Fruit fly (Drosophila melanogaster) whole organism, embryonic: ENCODE measurements around the gene CG14332.

ENCODE experiments used
- Atf-2 ChIP-seq: fragments of 200-800 bp; sonication (Bioruptor generic); optimal IDR thresholded peaks from 2 replicates; lab custom pipeline; 2016; ENCODE audit warnings: missing biosample characterization, missing genetic modification characterization
- BtbVII ChIP-seq: fragments of 200-800 bp; sonication (Bioruptor generic); optimal IDR thresholded peaks from 3 replicates; lab custom pipeline; 2017; ENCODE audit warnings: missing biosample characterization, mild to moderate bottlenecking, missing genetic modification characterization
- CG10321 ChIP-seq: fragments of 200-800 bp; sonication (Bioruptor generic); IDR thresholded peaks from 2 replicates; pipeline ENCODE4 v1.3.6; 2022; ENCODE audit warnings: missing biosample characterization, missing genetic modification characterization
- CG10979 ChIP-seq: fragments of 200-800 bp; sonication (Bioruptor generic); optimal IDR thresholded peaks from 2 replicates; lab custom pipeline; 2018; ENCODE audit warnings: missing biosample characterization, mild to moderate bottlenecking, missing genetic modification characterization, moderate library complexity
- CG11695 ChIP-seq: fragments of 200-800 bp; sonication (Bioruptor generic); IDR thresholded peaks from 3 replicates; pipeline ENCODE4 v1.3.6; 2022; ENCODE audit warnings: missing biosample characterization, missing genetic modification characterization
- CG13624 ChIP-seq: fragments of 200-800 bp; sonication (Bioruptor generic); optimal IDR thresholded peaks from 2 replicates; lab custom pipeline; 2016; ENCODE audit warnings: missing biosample characterization, missing genetic modification characterization
- CG13775 ChIP-seq: fragments of 200-800 bp; sonication (Bioruptor generic); optimal IDR thresholded peaks from 3 replicates; lab custom pipeline; 2017; ENCODE audit warnings: missing biosample characterization, mild to moderate bottlenecking, missing genetic modification characterization
- CG15011 ChIP-seq: fragments of 200-800 bp; sonication (Bioruptor generic); optimal IDR thresholded peaks from 3 replicates; lab custom pipeline; 2018; ENCODE audit warnings: missing biosample characterization, mild to moderate bottlenecking, missing genetic modification characterization
- CG15479 ChIP-seq: fragments of 200-800 bp; sonication (Bioruptor generic); optimal IDR thresholded peaks from 3 replicates; lab custom pipeline; 2019; ENCODE audit warnings: missing biosample characterization, mild to moderate bottlenecking, missing genetic modification characterization, moderate library complexity
- CG17612 ChIP-seq: fragments of 200-800 bp; sonication (Bioruptor generic); IDR thresholded peaks from 2 replicates; pipeline ENCODE4 v1.3.6; 2022; ENCODE audit warnings: missing biosample characterization, missing genetic modification characterization
- CG17829 ChIP-seq: fragments of 200-800 bp; optimal IDR thresholded peaks from 2 replicates; lab custom pipeline; 2019; ENCODE audit warnings: missing biosample characterization, mild to moderate bottlenecking, missing genetic modification characterization, moderate library complexity
- CG2678 ChIP-seq: fragments of 200-800 bp; sonication (Bioruptor generic); optimal IDR thresholded peaks from 3 replicates; lab custom pipeline; 2019; ENCODE audit warnings: missing biosample characterization, mild to moderate bottlenecking, missing genetic modification characterization, moderate library complexity
- CG3065 ChIP-seq: fragments of 200-800 bp; sonication (Bioruptor generic); optimal IDR thresholded peaks from 2 replicates; lab custom pipeline; 2016; ENCODE audit warnings: missing biosample characterization, missing genetic modification characterization
- CG3281 ChIP-seq: fragments of 200-800 bp; sonication (Bioruptor generic); optimal IDR thresholded peaks from 3 replicates; lab custom pipeline; 2017; ENCODE audit warnings: missing biosample characterization, mild to moderate bottlenecking, missing genetic modification characterization
- CG42726 ChIP-seq: fragments of 200-800 bp; sonication (Bioruptor generic); IDR thresholded peaks from 2 replicates; pipeline ENCODE4 v1.3.6; 2022; ENCODE audit warnings: missing biosample characterization, missing genetic modification characterization; ENCODE audit not compliant: partially characterized antibody
- CG4707 ChIP-seq: fragments of 200-800 bp; sonication (Bioruptor generic); optimal IDR thresholded peaks from 2 replicates; lab custom pipeline; 2018; ENCODE audit warnings: missing biosample characterization, mild to moderate bottlenecking, missing genetic modification characterization, moderate library complexity
- CG8944 ChIP-seq: fragments of 200-800 bp; sonication (Bioruptor generic); optimal IDR thresholded peaks from 3 replicates; lab custom pipeline; 2016; ENCODE audit warnings: missing biosample characterization, missing genetic modification characterization
- CkIIα-i1 ChIP-seq: fragments of 200-800 bp; sonication (Bioruptor generic); IDR thresholded peaks from 2 replicates; pipeline ENCODE4 v1.3.6; 2022; ENCODE audit warnings: missing biosample characterization, missing genetic modification characterization
- D ChIP-seq, 2 experiments: fragments of 200-800 bp in 1 of 2; fragments of >200 bp in 1 of 2; sonication (Bioruptor generic) in 1 of 2; optimal IDR thresholded peaks; 2 replicates in 1 of 2; 3 replicates in 1 of 2; lab custom pipeline; 2017; ENCODE audit warnings: mild to moderate bottlenecking in 1 of 2, missing biosample characterization in 1 of 2, missing genetic modification characterization in 1 of 2, missing genetic modification reagents in 1 of 2
- Doc2 ChIP-seq: fragments of 200-800 bp; sonication (Bioruptor generic); IDR thresholded peaks from 2 replicates; pipeline ENCODE4 v1.3.6; 2022; ENCODE audit warnings: missing biosample characterization, missing genetic modification characterization
- E2f2 ChIP-seq: fragments of 200-800 bp; sonication (Bioruptor generic); IDR thresholded peaks from 2 replicates; pipeline ENCODE4 v1.3.6; 2022; ENCODE audit warnings: missing biosample characterization, missing genetic modification characterization
- Fer1 ChIP-seq: fragments of 200-800 bp; sonication (Bioruptor generic); optimal IDR thresholded peaks from 2 replicates; lab custom pipeline; 2017; ENCODE audit warnings: missing biosample characterization, mild to moderate bottlenecking, missing genetic modification characterization
- Hand ChIP-seq: fragments of 200-800 bp; sonication (Bioruptor generic); optimal IDR thresholded peaks from 2 replicates; lab custom pipeline; 2017; ENCODE audit warnings: mild to moderate bottlenecking, missing biosample characterization, missing genetic modification reagents, missing genetic modification characterization
- Kr ChIP-seq: fragments of 200-800 bp; sonication (Bioruptor generic); optimal IDR thresholded peaks from 2 replicates; lab custom pipeline; 2017; ENCODE audit warnings: missing biosample characterization, mild to moderate bottlenecking, missing genetic modification characterization
- MTF-1 ChIP-seq: fragments of 200-800 bp; sonication (Bioruptor generic); optimal IDR thresholded peaks from 2 replicates; lab custom pipeline; 2018; ENCODE audit warnings: missing biosample characterization, mild to moderate bottlenecking, missing genetic modification characterization, borderline replicate concordance
- Meics ChIP-seq: fragments of 200-800 bp; sonication (Bioruptor generic); optimal IDR thresholded peaks from 2 replicates; lab custom pipeline; 2017; ENCODE audit warnings: missing biosample characterization, mild to moderate bottlenecking, missing genetic modification characterization
- NC2β ChIP-seq: fragments of 200-800 bp; sonication (Bioruptor generic); optimal IDR thresholded peaks from 2 replicates; lab custom pipeline; 2016; ENCODE audit warnings: missing biosample characterization, missing genetic modification characterization
- NFAT ChIP-seq: fragments of 200-800 bp; sonication (Bioruptor generic); IDR thresholded peaks from 2 replicates; pipeline ENCODE4 v1.3.6; 2022; ENCODE audit warnings: missing biosample characterization, missing genetic modification characterization
- NK7.1 ChIP-seq: fragments of 200-800 bp; sonication (Bioruptor generic); optimal IDR thresholded peaks from 3 replicates; lab custom pipeline; 2016; ENCODE audit warnings: missing biosample characterization, missing genetic modification characterization
- Nf-YA ChIP-seq: fragments of 200-800 bp; sonication (Bioruptor generic); IDR thresholded peaks from 2 replicates; pipeline ENCODE4 v1.3.6; 2022; ENCODE audit warnings: missing biosample characterization, missing genetic modification characterization
- Ravus ChIP-seq: fragments of 200-800 bp; sonication (Bioruptor generic); IDR thresholded peaks from 2 replicates; pipeline ENCODE4 v1.3.6; 2022; ENCODE audit warnings: missing biosample characterization, missing genetic modification characterization
- Rfx ChIP-seq: fragments of 200-800 bp; sonication (Bioruptor generic); IDR thresholded peaks from 2 replicates; pipeline ENCODE4 v1.3.6; 2022; ENCODE audit warnings: missing biosample characterization, missing genetic modification characterization
- chinmo ChIP-seq: fragments of 200-800 bp; sonication (Bioruptor generic); IDR thresholded peaks from 4 replicates; pipeline ENCODE4 v1.3.6; 2022; ENCODE audit warnings: missing biosample characterization, missing genetic modification characterization; ENCODE audit not compliant: partially characterized antibody
- dati ChIP-seq: fragments of 200-800 bp; sonication (Bioruptor generic); IDR thresholded peaks from 2 replicates; pipeline ENCODE4 v1.3.6; 2022; ENCODE audit warnings: missing biosample characterization, missing genetic modification characterization
- dmrt99B ChIP-seq: fragments of 200-800 bp; sonication (Bioruptor generic); optimal IDR thresholded peaks from 2 replicates; lab custom pipeline; 2018; ENCODE audit warnings: missing biosample characterization, mild to moderate bottlenecking, missing genetic modification characterization, moderate library complexity
- esg ChIP-seq: fragments of 200-800 bp; sonication (Bioruptor generic); conservative IDR thresholded peaks from 2 replicates; pipeline ENCODE4 v1.3.6; 2022; ENCODE audit warnings: missing biosample characterization, missing genetic modification characterization
- gt ChIP-seq: fragments of 200-800 bp; sonication (Bioruptor generic); IDR thresholded peaks from 2 replicates; pipeline ENCODE4 v1.3.6; 2022; ENCODE audit warnings: missing biosample characterization, missing genetic modification characterization
- p53 ChIP-seq: fragments of 200-800 bp; sonication (Bioruptor generic); optimal IDR thresholded peaks from 2 replicates; lab custom pipeline; 2016; ENCODE audit warnings: missing biosample characterization, missing genetic modification characterization
- pan ChIP-seq, 4 experiments: fragments of >200 bp in 3 of 4; fragments of 200-800 bp in 1 of 4; sonication (Bioruptor generic) in 1 of 4; optimal IDR thresholded peaks in 3 of 4; IDR thresholded peaks in 1 of 4; 2 replicates each; pipeline versions ENCODE4 v1.3.6 to Lab custom; 2017 to 2022; ENCODE audit warnings: missing biosample characterization in 2 of 4, missing genetic modification characterization in 2 of 4, mixed read lengths in 1 of 4
- phol ChIP-seq: fragments of 200-800 bp; sonication (Bioruptor generic); optimal IDR thresholded peaks from 3 replicates; lab custom pipeline; 2018; ENCODE audit warnings: missing biosample characterization, mild to moderate bottlenecking, missing genetic modification characterization, moderate library complexity
- pzg ChIP-seq: fragments of 200-800 bp; sonication (Bioruptor generic); optimal IDR thresholded peaks from 3 replicates; lab custom pipeline; 2018; ENCODE audit warnings: missing biosample characterization, mild to moderate bottlenecking, missing genetic modification characterization, moderate library complexity
- sens ChIP-seq: fragments of 200-800 bp; sonication (Bioruptor generic); peaks from one replicate; lab custom pipeline; 2016; ENCODE audit warnings: missing biosample characterization, missing genetic modification characterization
- tll ChIP-seq, 2 experiments: fragments of 200-800 bp in 1 of 2; fragments of >200 bp in 1 of 2; sonication (Bioruptor generic) in 1 of 2; optimal IDR thresholded peaks; 2 replicates each; lab custom pipeline; 2017 to 2019; ENCODE audit warnings: missing biosample characterization in 2 of 2, missing genetic modification characterization in 2 of 2, mild to moderate bottlenecking in 1 of 2, moderate library complexity in 1 of 2
- tna ChIP-seq: fragments of 200-800 bp; sonication (Bioruptor generic); IDR thresholded peaks from 2 replicates; pipeline ENCODE4 v1.3.6; 2022; ENCODE audit warnings: missing biosample characterization, missing genetic modification characterization; ENCODE audit not compliant: partially characterized antibody
- trem ChIP-seq: fragments of 200-800 bp; optimal IDR thresholded peaks from 3 replicates; lab custom pipeline; 2019; ENCODE audit warnings: missing biosample characterization, mild to moderate bottlenecking, missing genetic modification characterization, moderate library complexity
- wdn ChIP-seq: fragments of 200-800 bp; sonication (Bioruptor generic); IDR thresholded peaks from 2 replicates; pipeline ENCODE4 v1.3.6; 2022; ENCODE audit warnings: missing biosample characterization, missing genetic modification characterization
- wek ChIP-seq: fragments of 200-800 bp; sonication (Bioruptor generic); optimal IDR thresholded peaks from 3 replicates; lab custom pipeline; 2018; ENCODE audit warnings: missing biosample characterization, mild to moderate bottlenecking, missing genetic modification characterization, moderate library complexity
- zfh2 ChIP-seq: fragments of 200-800 bp; sonication (Bioruptor generic); optimal IDR thresholded peaks from 2 replicates; lab custom pipeline; 2016; ENCODE audit warnings: missing biosample characterization, missing genetic modification characterization

The CG14332 gene

DNA sequence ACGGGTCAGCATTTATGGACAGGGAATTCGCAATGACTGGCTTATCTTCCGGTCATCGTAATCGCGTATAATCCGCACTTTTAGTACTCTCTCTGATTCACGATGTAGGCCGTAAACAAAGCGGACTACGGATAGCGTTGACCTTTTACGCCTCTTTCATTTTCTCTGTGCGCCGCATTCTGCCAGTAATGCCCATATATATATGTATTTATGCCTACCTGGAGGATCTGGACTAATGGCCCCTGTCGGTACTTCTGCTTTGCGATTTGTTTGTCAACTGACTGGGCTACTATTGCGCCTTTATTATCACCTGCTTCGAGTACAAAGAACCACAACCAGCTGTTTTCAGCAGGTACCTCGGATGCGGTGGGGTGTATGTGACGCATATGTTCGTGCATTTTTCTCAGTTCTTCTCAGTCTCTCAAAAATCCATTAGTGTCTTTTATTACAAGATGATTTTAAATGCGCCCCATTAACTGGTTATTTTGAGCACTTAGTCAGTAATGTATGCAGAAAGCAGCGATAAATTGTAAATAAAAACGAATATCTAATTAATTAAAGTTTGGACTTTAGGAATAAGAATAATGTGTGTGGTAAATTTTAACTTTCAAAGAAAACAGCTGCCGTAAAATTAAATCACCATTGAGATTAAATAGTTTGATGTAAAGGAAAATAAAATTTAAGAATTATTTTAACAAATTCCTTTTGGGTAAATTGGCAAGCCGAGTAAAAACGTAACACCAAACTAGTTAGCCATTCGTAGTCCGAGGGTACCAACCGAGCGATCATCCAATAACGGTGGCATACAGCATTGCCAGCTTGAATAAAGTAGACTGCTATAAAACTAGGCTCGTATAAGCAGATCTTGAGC lies 27.4 kb downstream of the CG14332 start, which contains the start of gene CREG (continued):
- TF ChIP-seq NK7.1 (GFP tag; lab: Kevin White, UChicago) = no peak
- 0 out of 2 replicates have a peak, but pooled peaks have one; percentile 4 for TF ChIP-seq Rfx (GFP tag; lab: Robert Waterston, UW)
- no peak for TF ChIP-seq D (optimal IDR thresholded peaks at IDR 0.05; lab: Kevin White, UChicago)
- TF ChIP-seq D (GFP tag; optimal IDR thresholded peaks at IDR 0.05; lab: Kevin White, UChicago) = no peak
- peak; percentile 24 for TF ChIP-seq CG10979 (tag; lab: Kevin White, UChicago)
- TF ChIP-seq CG17612 (GFP tag; lab: Robert Waterston, UW) = no peak
- peak; percentile 95 for TF ChIP-seq CG15479
- TF ChIP-seq dati (GFP tag; lab: Robert Waterston, UW) = no peak
- no peak for TF ChIP-seq CkIIα-i1
- peak; percentile 58 for TF ChIP-seq CG13775 (GFP tag; lab: Kevin White, UChicago)
- TF ChIP-seq NFAT (GFP tag; lab: Robert Waterston, UW) = no peak
- TF ChIP-seq Ravus = no peak
- TF ChIP-seq MTF-1 = no peak
- TF ChIP-seq wek = no peak
- no peak for TF ChIP-seq Kr (GFP tag; lab: Kevin White, UChicago)
- TF ChIP-seq zfh2 (GFP tag; lab: Kevin White, UChicago) = no peak
- no peak for TF ChIP-seq Hand (GFP tag; lab: Kevin White, UChicago)
- TF ChIP-seq CG8944 = no peak
- no peak for TF ChIP-seq Atf-2
- no peak for TF ChIP-seq Fer1 (GFP tag; lab: Kevin White, UChicago)
- no peak for TF ChIP-seq CG42726 (GFP tag; lab: Robert Waterston, UW)
- TF ChIP-seq chinmo (GFP tag; lab: Robert Waterston, UW) = no peak
- TF ChIP-seq CG13624 (GFP tag; lab: Kevin White, UChicago) = no peak
- TF ChIP-seq CG17829 (tag; lab: Kevin White, UChicago) = peak; percentile 7
- TF ChIP-seq phol (tag; lab: Kevin White, UChicago) = peak; percentile 17
- TF ChIP-seq dmrt99B (tag; lab: Kevin White, UChicago) = peak; percentile 18
- no peak for TF ChIP-seq Nf-YA (GFP tag; lab: Robert Waterston, UW)
- TF ChIP-seq NC2β (GFP tag; lab: Kevin White, UChicago) = peak; percentile 15
- no peak for TF ChIP-seq p53 (GFP tag; lab: Kevin White, UChicago)
- peak; percentile 25 for TF ChIP-seq Meics
- TF ChIP-seq BtbVII (GFP tag; lab: Kevin White, UChicago) = peak; percentile 15
- peak; percentile 54 for TF ChIP-seq CG2678
- no peak for TF ChIP-seq esg (GFP tag; lab: Robert Waterston, UW)
- TF ChIP-seq pzg (GFP tag; lab: Kevin White, UChicago) = no peak
- TF ChIP-seq tna (GFP tag; lab: Robert Waterston, UW) = no peak
- TF ChIP-seq wdn (GFP tag; lab: Robert Waterston, UW) = no peak
- no peak for TF ChIP-seq CG3065 (GFP tag; lab: Kevin White, UChicago)
- TF ChIP-seq tll (GFP tag; optimal IDR thresholded peaks at IDR 0.05; lab: Kevin White, UChicago) = peak in 1 of 2 experiments; percentile 91
- no peak for TF ChIP-seq CG15011 (GFP tag; lab: Kevin White, UChicago)
- no peak for TF ChIP-seq E2f2 (GFP tag; lab: Robert Waterston, UW)
- no peak for TF ChIP-seq Doc2
- TF ChIP-seq gt = no peak
- no peak for TF ChIP-seq CG4707
- TF ChIP-seq CG11695 (GFP tag; lab: Robert Waterston, UW) = no peak
- peak in 1 of 2 experiments; percentile 64 for TF ChIP-seq pan (optimal IDR thresholded peaks at IDR 0.05; lab: Kevin White, UChicago)
- peak in 1 of 2 experiments; percentile 77 for TF ChIP-seq pan (GFP tag; optimal IDR thresholded peaks at IDR 0.05 in 1 of 2, IDR thresholded peaks at IDR 0.05 in 1 of 2)
- TF ChIP-seq sens = peak; percentile 80
- TF ChIP-seq CG10321 (GFP tag; lab: Robert Waterston, UW) = no peak
- TF ChIP-seq CG3281 = no peak
- TF ChIP-seq trem (tag; lab: Kevin White, UChicago) = no peak
